Worm (Caenorhabditis elegans) whole organism, early embryonic: ENCODE results near the gene kcc-2.

Experiments used
- B0310.2 ChIP-seq: sonication (generic microtip); optimal IDR thresholded peaks from 2 replicates; lab custom pipeline; 2016; ENCODE audit warnings: mild to moderate bottlenecking, missing genetic modification characterization, missing compliant biosample characterization
- F13C5.2 ChIP-seq: sonication (generic microtip); optimal IDR thresholded peaks from 2 replicates; lab custom pipeline; 2017; ENCODE audit warnings: mild to moderate bottlenecking, missing genetic modification characterization, inconsistent platforms, missing compliant biosample characterization
- aly-1 ChIP-seq: sonication (generic microtip); optimal IDR thresholded peaks from 2 replicates; lab custom pipeline; 2016; ENCODE audit warnings: missing genetic modification characterization, missing compliant biosample characterization
- ama-1 ChIP-seq: fragments of 150-350 bp; optimal IDR thresholded peaks from 2 replicates; lab custom pipeline; 2014
- ceh-13 ChIP-seq: fragments of 200-800 bp; sonication (Bioruptor generic); optimal IDR thresholded peaks from 2 replicates; lab custom pipeline; 2018; ENCODE audit warnings: mild to moderate bottlenecking, missing genetic modification characterization, missing compliant biosample characterization
- ceh-36 ChIP-seq: sonication (generic microtip); optimal IDR thresholded peaks from 2 replicates; lab custom pipeline; 2016; ENCODE audit warnings: missing genetic modification characterization, inconsistent platforms, missing compliant biosample characterization
- ets-7 ChIP-seq: sonication (generic microtip); optimal IDR thresholded peaks from 2 replicates; lab custom pipeline; 2016; ENCODE audit warnings: missing genotype, missing genetic modification characterization, missing compliant biosample characterization
- flt-1 ChIP-seq: fragments of 200-800 bp; sonication (Bioruptor generic); IDR thresholded peaks from 2 replicates; pipeline ENCODE4 v1.3.6; 2022; ENCODE audit warnings: missing genetic modification characterization, missing compliant biosample characterization
- hmbx-1 ChIP-seq: sonication (generic microtip); optimal IDR thresholded peaks from 2 replicates; lab custom pipeline; 2016; ENCODE audit warnings: mild to moderate bottlenecking, missing genetic modification characterization, missing compliant biosample characterization
- hmg-4 ChIP-seq: fragments of 200-800 bp; sonication (Bioruptor generic); optimal IDR thresholded peaks from 2 replicates; lab custom pipeline; 2018; ENCODE audit warnings: mild to moderate bottlenecking, missing genetic modification characterization, missing compliant biosample characterization
- hnd-1 ChIP-seq: sonication (generic microtip); optimal IDR thresholded peaks from 2 replicates; lab custom pipeline; 2016; ENCODE audit warnings: missing genetic modification characterization, missing compliant biosample characterization
- pes-1 ChIP-seq: fragments of 200-800 bp; sonication (Bioruptor generic); IDR thresholded peaks from 2 replicates; pipeline ENCODE4 v1.3.6; 2022; ENCODE audit warnings: missing genetic modification reagents, missing genetic modification characterization, missing compliant biosample characterization
- scrt-1 ChIP-seq: fragments of 200-800 bp; sonication (Bioruptor generic); IDR thresholded peaks from 2 replicates; pipeline ENCODE4 v1.3.6; 2022; ENCODE audit warnings: missing genetic modification characterization, missing compliant biosample characterization
- sea-1 ChIP-seq: fragments of 200-800 bp; sonication (Bioruptor generic); conservative IDR thresholded peaks from 2 replicates; pipeline ENCODE4 v1.3.6; 2022; ENCODE audit warnings: missing genetic modification characterization, missing compliant biosample characterization
- tbx-11 ChIP-seq: fragments of 200-800 bp; sonication (Bioruptor generic); IDR thresholded peaks from 2 replicates; pipeline ENCODE4 v1.3.6; 2022; ENCODE audit warnings: missing genetic modification characterization, missing compliant biosample characterization
- tbx-37 ChIP-seq: fragments of 200-800 bp; sonication (Bioruptor generic); conservative IDR thresholded peaks from 2 replicates; pipeline ENCODE4 v1.3.6; 2022; ENCODE audit warnings: missing genetic modification reagents, missing genetic modification characterization, missing compliant biosample characterization
- tra-4 ChIP-seq: sonication (generic microtip); optimal IDR thresholded peaks from 2 replicates; lab custom pipeline; 2017; ENCODE audit warnings: missing genetic modification characterization, missing compliant biosample characterization

Gene kcc-2

DNA sequence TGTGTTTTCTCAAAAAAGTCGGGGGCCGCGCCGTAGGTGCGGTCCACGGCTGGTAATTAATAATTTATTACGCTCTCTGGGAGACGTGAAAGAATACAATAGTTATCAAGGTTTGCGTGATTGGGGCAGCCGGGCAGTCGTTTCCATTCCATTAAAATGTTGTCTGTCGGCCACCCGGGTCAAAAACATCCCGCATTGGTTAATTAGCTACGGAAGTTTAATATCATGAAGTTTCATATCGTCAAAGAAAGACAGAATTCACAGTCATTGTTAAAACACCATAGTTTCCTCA lies 53.5 kb downstream of the kcc-2 start:
- TF ChIP-seq sea-1 (GFP tag; lab: Robert Waterston, UW) (no peak), ets-7 (tag; lab: Kevin White, UChicago) (no peak), hnd-1 (tag; lab: Kevin White, UChicago) (no peak), tra-4 (tag; lab: Kevin White, UChicago) (no peak), hmg-4 (GFP tag; lab: Kevin White, UChicago) (no peak), tbx-11 (GFP tag; lab: Robert Waterston, UW) (no peak)

ce11 chrIV:6095357-6095858 lies 54.6 kb downstream of the kcc-2 start, which contains the start of gene lag-1:
Gene lag-1 (plus strand): TSS chrIV:6095407.
- TF ChIP-seq pes-1 (GFP tag; lab: Robert Waterston, UW) = no peak
- TF ChIP-seq tbx-11 (GFP tag; lab: Robert Waterston, UW) = no peak
- no peak for TF ChIP-seq hmg-4 (GFP tag; lab: Kevin White, UChicago)
- TF ChIP-seq F13C5.2 (tag; lab: Kevin White, UChicago) = no peak

- TF ChIP-seq ceh-36 (tag; lab: Kevin White, UChicago) = peak; percentile 21
- TF ChIP-seq B0310.2 (tag; lab: Kevin White, UChicago) = no peak
- no peak for TF ChIP-seq pes-1 (GFP tag; lab: Robert Waterston, UW)
- TF ChIP-seq aly-1 = no peak
- TF ChIP-seq F13C5.2 (tag; lab: Kevin White, UChicago) = peak; percentile 46
- TF ChIP-seq tbx-11 (GFP tag; lab: Robert Waterston, UW) = no peak
- no peak for TF ChIP-seq sea-1 (GFP tag; lab: Robert Waterston, UW)
- TF ChIP-seq flt-1 (GFP tag; lab: Robert Waterston, UW) = no peak
- no peak for TF ChIP-seq tbx-37 (GFP tag; lab: Robert Waterston, UW)
- no peak for TF ChIP-seq ceh-13 (GFP tag; lab: Kevin White, UChicago)
- peak; percentile 72 for TF ChIP-seq hmg-4 (GFP tag; lab: Kevin White, UChicago)
- no peak for TF ChIP-seq hnd-1 (tag; lab: Kevin White, UChicago)
- no peak for TF ChIP-seq scrt-1 (GFP tag; lab: Robert Waterston, UW)
- TF ChIP-seq ets-7 (tag; lab: Kevin White, UChicago) = no peak
Measured at ce11 chrIV:6097040-6097928, 56.5 kb downstream of the kcc-2 start.

- TF ChIP-seq aly-1 (no peak), ceh-36 (tag; lab: Kevin White, UChicago) (no peak), ets-7 (tag; lab: Kevin White, UChicago) (no peak), flt-1 (GFP tag; lab: Robert Waterston, UW) (no peak), hnd-1 (tag; lab: Kevin White, UChicago) (no peak), hmg-4 (GFP tag; lab: Kevin White, UChicago) (no peak), sea-1 (GFP tag; lab: Robert Waterston, UW) (no peak), tra-4 (tag; lab: Kevin White, UChicago) (no peak), tbx-11 (GFP tag; lab: Robert Waterston, UW) (no peak), B0310.2 (tag; lab: Kevin White, UChicago) (no peak), F13C5.2 (tag; lab: Kevin White, UChicago) (no peak), ama-1 (lab: Kevin White, UChicago) (no peak), scrt-1 (GFP tag; lab: Robert Waterston, UW) (no peak), pes-1 (GFP tag; lab: Robert Waterston, UW) (no peak)
Measured at ce11 chrIV:6099770-6100169, 59.0 kb downstream of the kcc-2 start.

DNA sequence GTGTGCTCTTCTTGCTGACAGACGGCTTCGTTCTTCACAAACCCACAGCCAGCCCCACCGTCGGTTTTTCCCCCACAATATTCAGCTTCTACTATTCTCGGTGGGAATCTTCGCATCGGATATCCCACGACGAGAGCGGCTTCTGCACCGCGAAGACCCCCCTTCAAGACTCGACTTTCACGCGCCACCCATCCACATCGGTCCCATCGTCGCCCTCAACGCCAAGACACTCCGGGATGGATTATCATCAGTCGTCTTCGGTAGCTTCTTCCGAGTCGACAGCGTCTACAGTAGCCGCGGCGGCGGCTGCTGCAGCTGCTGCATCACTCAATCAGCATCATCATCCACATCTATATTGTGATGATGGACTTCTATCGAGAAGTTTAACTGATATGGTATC lies 63.7 kb downstream of the kcc-2 start:
- TF ChIP-seq ceh-36 (tag; lab: Kevin White, UChicago) (no peak), hnd-1 (tag; lab: Kevin White, UChicago) (no peak), tra-4 (tag; lab: Kevin White, UChicago) (no peak), hmbx-1 (tag; lab: Kevin White, UChicago) (no peak), tbx-37 (GFP tag; lab: Robert Waterston, UW) (no peak), scrt-1 (GFP tag; lab: Robert Waterston, UW) (no peak), ets-7 (tag; lab: Kevin White, UChicago) (no peak), tbx-11 (GFP tag; lab: Robert Waterston, UW) (no peak), F13C5.2 (tag; lab: Kevin White, UChicago) (no peak), flt-1 (GFP tag; lab: Robert Waterston, UW) (no peak), sea-1 (GFP tag; lab: Robert Waterston, UW) (no peak), aly-1 (no peak), hmg-4 (GFP tag; lab: Kevin White, UChicago) (no peak), pes-1 (GFP tag; lab: Robert Waterston, UW) (no peak), ceh-13 (GFP tag; lab: Kevin White, UChicago) (no peak), B0310.2 (tag; lab: Kevin White, UChicago) (no peak), ama-1 (lab: Kevin White, UChicago) (no peak)

- TF ChIP-seq B0310.2 (tag; lab: Kevin White, UChicago) (no peak), ama-1 (lab: Kevin White, UChicago) (no peak)
Measured at ce11 chrIV:6108665-6109064, 67.9 kb downstream of the kcc-2 start.

DNA sequence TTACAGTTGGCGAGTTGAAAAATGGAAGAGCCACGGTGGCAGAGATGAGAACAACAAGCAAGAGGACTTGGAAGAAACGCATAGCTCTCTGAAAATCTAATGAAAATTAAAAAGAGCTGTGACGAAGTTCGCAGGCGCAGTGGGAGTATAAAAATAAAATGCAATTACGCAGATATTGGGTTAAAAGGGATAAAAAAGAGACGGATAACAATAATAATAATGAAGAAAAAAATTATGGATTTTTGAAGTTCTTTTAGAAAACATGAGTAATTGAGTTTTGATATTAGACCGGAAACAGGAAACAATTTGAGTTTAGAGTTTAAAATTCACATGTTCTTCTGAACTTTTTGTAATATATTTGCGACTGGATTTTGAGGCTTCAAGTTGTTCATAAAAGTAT lies 71.5 kb downstream of the kcc-2 start, which contains the start of gene M03D4.3:
Gene M03D4.3 (minus strand): TSS at position 101 of the 400 bp plus-strand sequence.
- TF ChIP-seq scrt-1 (GFP tag; lab: Robert Waterston, UW) (no peak), B0310.2 (tag; lab: Kevin White, UChicago) (no peak), ama-1 (lab: Kevin White, UChicago) (no peak), aly-1 (no peak)
